Fruit fly (Drosophila melanogaster): ENCODE measurements around the gene eIF2beta.
A peak's percentile ranks its signal among the peaks of the same experiment; 100 is the strongest.

The eIF2beta gene

dm6 chr3L:12490418-12491035 lies 36.0 kb downstream of the eIF2beta start, which contains the start of gene CG10660 (continued):
- TF ChIP-seq sima (GFP tag; optimal IDR thresholded peaks at IDR 0.05) (no peak), pan (optimal IDR thresholded peaks at IDR 0.05) (no peak), pan (GFP tag; optimal IDR thresholded peaks at IDR 0.05 in 1 of 2, IDR thresholded peaks at IDR 0.05 in 1 of 2) (peak in 1 of 2 experiments; percentile 87), Neu2 (GFP tag; optimal IDR thresholded peaks at IDR 0.05; ENCODE audit: borderline replicate concordance) (no peak), Spps (tag; optimal IDR thresholded peaks at IDR 0.05) (peak; percentile 69), CG13624 (GFP tag; optimal IDR thresholded peaks at IDR 0.05) (peak; percentile 8), C15 (GFP tag; IDR thresholded peaks at IDR 0.05) (no peak), Taf1 (GFP tag; IDR thresholded peaks at IDR 0.05) (peak; percentile 45; the same call in 1 of the 2 replicates), repo (GFP tag; optimal IDR thresholded peaks at IDR 0.05) (peak; percentile 35), Nf-YC (tag; optimal IDR thresholded peaks at IDR 0.05) (peak; percentile 37), NC2β (GFP tag; optimal IDR thresholded peaks at IDR 0.05) (peak; percentile 67), CG12744 (GFP tag; optimal IDR thresholded peaks at IDR 0.05) (peak; percentile 53), vvl (GFP tag; IDR thresholded peaks at IDR 0.05) (peak; percentile 96), BtbVII (GFP tag; optimal IDR thresholded peaks at IDR 0.05) (peak; percentile 64), Rfx (GFP tag; IDR thresholded peaks at IDR 0.05) (peak; percentile 86), lbe (GFP tag; optimal IDR thresholded peaks at IDR 0.05) (peak; percentile 80), Hr78 (GFP tag; optimal IDR thresholded peaks at IDR 0.05) (peak in 1 of 2 experiments; percentile 67), Side (GFP tag; optimal IDR thresholded peaks at IDR 0.05) (peak; percentile 67), ranshi (GFP tag; IDR thresholded peaks at IDR 0.05) (peak; percentile 89), h (optimal IDR thresholded peaks at IDR 0.05) (no peak), CG3847 (GFP tag; IDR thresholded peaks at IDR 0.05) (peak; percentile 72), CG31224 (GFP tag; IDR thresholded peaks at IDR 0.05) (peak; percentile 57), dimm (GFP tag; IDR thresholded peaks at IDR 0.05) (peak; percentile 69), CG17385 (GFP tag; optimal IDR thresholded peaks at IDR 0.05) (peak; percentile 88), HHEX (GFP tag; optimal IDR thresholded peaks at IDR 0.05) (peak; percentile 82), NK7.1 (GFP tag; optimal IDR thresholded peaks at IDR 0.05) (peak; percentile 54), CG12104 (GFP tag; optimal IDR thresholded peaks at IDR 0.05) (peak; percentile 66), CG11398 (GFP tag; optimal IDR thresholded peaks at IDR 0.05) (peak; percentile 40), CHES-1-like (GFP tag; optimal IDR thresholded peaks at IDR 0.05) (peak; percentile 38), Scr (GFP tag; IDR thresholded peaks at IDR 0.05; ENCODE audit: partially characterized antibody) (no peak), yki (optimal IDR thresholded peaks at IDR 0.05) (no peak), rib (GFP tag; IDR thresholded peaks at IDR 0.05) (0 out of 2 replicates have a peak, but pooled peaks have one; percentile 16), Pdp1 (GFP tag; optimal IDR thresholded peaks at IDR 0.05) (peak; percentile 67 to 76), pho (GFP tag; optimal IDR thresholded peaks at IDR 0.05) (peak; percentile 48), Lim3 (GFP tag; IDR thresholded peaks at IDR 0.05) (0 out of 2 replicates have a peak, but pooled peaks have one; percentile 11), CG12942 (GFP tag; optimal IDR thresholded peaks at IDR 0.05) (peak; percentile 66), Hmx (GFP tag; optimal IDR thresholded peaks at IDR 0.05) (peak; percentile 1), slbo (GFP tag; IDR thresholded peaks at IDR 0.05) (peak; percentile 85), CG14441 (GFP tag; IDR thresholded peaks at IDR 0.05) (peak; percentile 82), CG12391 (tag; optimal IDR thresholded peaks at IDR 0.05) (peak; percentile 92), tap (tag; optimal IDR thresholded peaks at IDR 0.05) (peak; percentile 90), HLHmδ (GFP tag; optimal IDR thresholded peaks at IDR 0.05) (no peak), CG6254 (GFP tag; optimal IDR thresholded peaks at IDR 0.05) (peak; percentile 89), CG2129 (GFP tag; IDR thresholded peaks at IDR 0.05; ENCODE audit: partially characterized antibody) (no peak), ken (GFP tag; IDR thresholded peaks at IDR 0.05) (peak; percentile 86), CG4360 (GFP tag; IDR thresholded peaks at IDR 0.05) (0 out of 2 replicates have a peak, but pooled peaks have one; percentile 42), HLH3B (GFP tag; IDR thresholded peaks at IDR 0.05) (peak; percentile 92), Doc2 (GFP tag; IDR thresholded peaks at IDR 0.05) (no peak), Hand (GFP tag; optimal IDR thresholded peaks at IDR 0.05) (peak; percentile 70), CG7786 (GFP tag; optimal IDR thresholded peaks at IDR 0.05) (peak; percentile 40), dmrt99B (tag; optimal IDR thresholded peaks at IDR 0.05) (peak; percentile 94)
